Worm (Caenorhabditis elegans) whole organism, L4 larva: ENCODE data around the gene idh-1.

ENCODE experiments used
- dmd-8 ChIP-seq: fragments of 200-800 bp; sonication (Bioruptor generic); IDR thresholded peaks from 2 replicates; pipeline ENCODE4 v1.3.6; 2022; ENCODE audit warnings: missing genetic modification characterization, missing compliant biosample characterization
- dve-1 ChIP-seq: sonication (generic microtip); optimal IDR thresholded peaks from 2 replicates; lab custom pipeline; 2017; ENCODE audit warnings: antibody characterized with exemption, mild to moderate bottlenecking, missing genetic modification characterization, missing compliant biosample characterization; ENCODE audit not compliant: insufficient read depth
- pqm-1 ChIP-seq: sonication (generic microtip); optimal IDR thresholded peaks from 2 replicates; lab custom pipeline; 2017; ENCODE audit warnings: missing biosample characterization, missing genetic modification characterization

DNA sequence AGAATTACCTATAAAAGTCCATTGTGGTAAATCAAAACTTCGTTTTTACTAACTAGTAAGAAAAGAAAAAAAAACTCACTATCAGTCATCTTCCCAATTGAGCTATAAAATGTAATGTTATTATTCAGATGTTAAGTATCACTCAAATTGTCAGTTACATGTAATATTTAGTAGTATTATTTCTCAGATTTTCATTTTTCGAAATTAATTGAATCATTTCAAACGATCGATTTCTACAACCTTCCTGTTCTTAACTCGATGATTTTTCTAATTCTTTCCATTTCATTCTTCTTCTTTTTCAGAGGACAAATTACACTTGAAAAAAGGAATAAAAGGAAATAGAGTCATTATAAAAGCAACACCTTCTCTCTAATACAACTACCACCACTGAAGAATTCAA lies 12.9 kb downstream of the idh-1 start, which contains the start of gene F59B8.1:
- TF ChIP-seq dmd-8 = no peak
- TF ChIP-seq dve-1 (tag; lab: Kevin White, UChicago) = no peak
- TF ChIP-seq pqm-1 = no peak
